Worm (Caenorhabditis elegans) whole organism, young adult: ENCODE results near the gene nhr-116.

ENCODE experiments used
- Y53F4B.3 ChIP-seq: fragments of 200-800 bp; sonication (Bioruptor generic); IDR thresholded peaks from 2 replicates; pipeline ENCODE4 v1.3.6; 2022; ENCODE audit warnings: missing genetic modification reagents, missing genetic modification characterization, missing compliant biosample characterization
- fkh-3 ChIP-seq: sonication (generic microtip); optimal IDR thresholded peaks from 2 replicates; lab custom pipeline; 2016; ENCODE audit warnings: mild to moderate bottlenecking, missing genetic modification characterization, missing compliant biosample characterization
- nfyb-1 ChIP-seq: fragments of 200-800 bp; sonication (Bioruptor generic); IDR thresholded peaks from 2 replicates; pipeline ENCODE4 v1.3.6; 2022; ENCODE audit warnings: missing genetic modification reagents, missing genetic modification characterization, missing compliant biosample characterization
- xnd-1 ChIP-seq: sonication (generic microtip); optimal IDR thresholded peaks from 2 replicates; lab custom pipeline; 2016; ENCODE audit warnings: missing genotype, missing genetic modification reagents, missing genetic modification characterization, missing compliant biosample characterization

Gene nhr-116

ce11 chrV:16956229-16956628 lies 44.2 kb downstream of the nhr-116 start, which contains the start of gene clec-239:
TSS of gene clec-239 (plus strand) at chrV:16956529.
- TF ChIP-seq fkh-3 (tag; lab: Kevin White, UChicago) = no peak
- TF ChIP-seq Y53F4B.3 (GFP tag; lab: Robert Waterston, UW) = no peak
- TF ChIP-seq, all 124 proteins: peak for 0

ce11 chrV:16958975-16959374 lies 46.9 kb downstream of the nhr-116 start:
- TF ChIP-seq xnd-1 (tag; lab: Kevin White, UChicago) (no peak), nfyb-1 (GFP tag; lab: Robert Waterston, UW) (peak; percentile 15; the same call in 1 of the 2 replicates)
- TF ChIP-seq, all 124 proteins: peak for 1
